Worm (Caenorhabditis elegans): ENCODE results near the gene tomm-40.

ce11 chrII:8996064-8996463 is 22.7 kb upstream of the tomm-40 start, which contains the start of gene ndub-2:
- TF ChIP-seq sup-37 (GFP tag; optimal IDR thresholded peaks at IDR 0.05) (no peak), lsy-2 (tag; optimal IDR thresholded peaks at IDR 0.05) (no peak), elt-3 (tag; optimal IDR thresholded peaks at IDR 0.05) (no peak)

Measured in whole organism, L1 larva.